Fruit fly (Drosophila melanogaster) whole organism, wandering third instar larva: ENCODE measurements around the gene CG18428.

Source experiments
- CG9705 ChIP-seq: fragments of 200-800 bp; sonication (Bioruptor generic); optimal IDR thresholded peaks from 2 replicates; lab custom pipeline; 2018; ENCODE audit warnings: missing biosample characterization, mild to moderate bottlenecking, missing genetic modification characterization
- Dfd ChIP-seq: fragments of >200 bp; optimal IDR thresholded peaks from 2 replicates; lab custom pipeline; 2017; ENCODE audit warnings: missing biosample characterization, missing genetic modification characterization
- GATAd ChIP-seq: sonication (Bioruptor generic); optimal IDR thresholded peaks from 2 replicates; lab custom pipeline; 2016; ENCODE audit warnings: missing biosample characterization, missing genetic modification characterization
- Hr78 ChIP-seq: fragments of >200 bp; optimal IDR thresholded peaks from 2 replicates; lab custom pipeline; 2017; ENCODE audit warnings: missing biosample characterization, missing genetic modification characterization
- OdsH ChIP-seq: fragments of 200-800 bp; sonication (Bioruptor generic); optimal IDR thresholded peaks from 2 replicates; lab custom pipeline; 2016; ENCODE audit warnings: missing biosample characterization, mild to moderate bottlenecking, missing genetic modification characterization
- brk ChIP-seq: fragments of 200-800 bp; sonication (Bioruptor generic); optimal IDR thresholded peaks from 2 replicates; lab custom pipeline; 2016; ENCODE audit warnings: missing biosample characterization, mild to moderate bottlenecking, missing genetic modification characterization
- ey ChIP-seq: fragments of 200-800 bp; sonication (Bioruptor generic); optimal IDR thresholded peaks from 2 replicates; lab custom pipeline; 2016; ENCODE audit warnings: missing biosample characterization, missing genetic modification characterization
- pan ChIP-seq: fragments of >200 bp; optimal IDR thresholded peaks from 2 replicates; lab custom pipeline; 2017
- sage ChIP-seq: fragments of 200-800 bp; sonication (Bioruptor generic); optimal IDR thresholded peaks from 2 replicates; lab custom pipeline; 2016; ENCODE audit warnings: missing biosample characterization, mild to moderate bottlenecking, missing genetic modification characterization
- sv ChIP-seq: fragments of 200-800 bp; sonication (Bioruptor generic); optimal IDR thresholded peaks from 3 replicates; lab custom pipeline; 2016; ENCODE audit warnings: missing biosample characterization, missing genetic modification characterization
- tai ChIP-seq: sonication (Bioruptor generic); optimal IDR thresholded peaks from 2 replicates; lab custom pipeline; 2016; ENCODE audit warnings: missing biosample characterization, missing genetic modification characterization
- usp ChIP-seq: fragments of >200 bp; optimal IDR thresholded peaks from 2 replicates; lab custom pipeline; 2017; ENCODE audit warnings: missing biosample characterization, missing genetic modification characterization

DNA sequence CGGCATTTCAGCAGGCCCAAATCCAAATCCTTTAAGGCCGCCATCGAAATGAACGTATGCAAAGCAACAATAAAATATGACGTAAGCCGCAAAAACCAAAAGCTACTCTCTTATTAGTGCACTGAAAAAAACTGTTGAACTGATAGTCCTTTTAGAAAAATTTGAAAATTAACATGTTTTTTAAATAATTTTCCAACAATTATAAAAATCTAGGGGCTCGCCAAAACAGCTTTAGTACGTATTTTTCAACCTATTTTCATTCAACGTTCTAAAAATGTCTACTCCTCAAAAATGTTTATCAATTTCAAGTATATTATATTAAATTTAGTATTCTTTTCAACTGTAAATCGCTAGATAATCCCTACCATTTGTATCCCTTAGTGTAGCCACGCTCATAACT, 15.7 kb upstream of the CG18428 start:
- TF ChIP-seq brk (no peak), sage (GFP tag; lab: Kevin White, UChicago) (no peak), pan (lab: Kevin White, UChicago) (no peak), tai (GFP tag; lab: Kevin White, UChicago) (no peak), Dfd (GFP tag; lab: Kevin White, UChicago) (no peak), OdsH (GFP tag; lab: Kevin White, UChicago) (no peak), usp (GFP tag; lab: Kevin White, UChicago) (no peak), ey (no peak), CG9705 (GFP tag; lab: Kevin White, UChicago) (no peak), sv (GFP tag; lab: Kevin White, UChicago) (no peak), Hr78 (GFP tag; lab: Kevin White, UChicago) (no peak), GATAd (no peak)
